Worm (Caenorhabditis elegans) whole organism, mixed stage, embryonic: Measurements from ENCODE around the gene Y75B12B.13.

Experiments
- M03D4.4 ChIP-seq: sonication (generic microtip); optimal IDR thresholded peaks from 2 replicates; lab custom pipeline; 2017; ENCODE audit warnings: mild to moderate bottlenecking, missing genetic modification characterization, missing compliant biosample characterization
- bed-3 ChIP-seq: fragments of 200-800 bp; sonication (Bioruptor generic); optimal IDR thresholded peaks from 3 replicates; lab custom pipeline; 2018; ENCODE audit warnings: mild to moderate bottlenecking, missing genetic modification characterization, moderate library complexity, missing compliant biosample characterization
- blmp-1 ChIP-seq: fragments of 150-350 bp; optimal IDR thresholded peaks from 2 replicates; lab custom pipeline; 2014; ENCODE audit warnings: missing biosample characterization, missing genetic modification characterization
- ceh-39 ChIP-seq: fragments of 150-350 bp; optimal IDR thresholded peaks from 2 replicates; lab custom pipeline; 2014; ENCODE audit warnings: missing biosample characterization, missing genetic modification characterization
- ceh-43 ChIP-seq: fragments of 200-800 bp; sonication (Bioruptor generic); optimal IDR thresholded peaks from 2 replicates; lab custom pipeline; 2018; ENCODE audit warnings: mild to moderate bottlenecking, missing genetic modification characterization, moderate library complexity, missing compliant biosample characterization
- ceh-83 ChIP-seq: fragments of 200-800 bp; sonication (Bioruptor generic); optimal IDR thresholded peaks from 2 replicates; lab custom pipeline; 2018; ENCODE audit warnings: mild to moderate bottlenecking, missing genetic modification characterization, missing compliant biosample characterization
- ces-1 ChIP-seq: fragments of 150-350 bp; optimal IDR thresholded peaks from 2 replicates; lab custom pipeline; 2014; ENCODE audit warnings: missing biosample characterization, missing genetic modification reagents, missing genetic modification characterization
- cnd-1 ChIP-seq: fragments of 200-800 bp; sonication (Bioruptor generic); optimal IDR thresholded peaks from 2 replicates; lab custom pipeline; 2018; ENCODE audit warnings: mild to moderate bottlenecking, missing genetic modification characterization, missing compliant biosample characterization
- drap-1 ChIP-seq: fragments of 200-800 bp; sonication (Bioruptor generic); optimal IDR thresholded peaks from 3 replicates; lab custom pipeline; 2018; ENCODE audit warnings: mild to moderate bottlenecking, missing genetic modification characterization, missing compliant biosample characterization
- elt-1 ChIP-seq: sonication (generic microtip); optimal IDR thresholded peaks from 2 replicates; lab custom pipeline; 2017; ENCODE audit warnings: missing genetic modification characterization, mild to moderate bottlenecking, missing compliant biosample characterization, antibody characterized with exemption, moderate library complexity, borderline replicate concordance; ENCODE audit not compliant: insufficient read depth
- elt-3 ChIP-seq: fragments of 150-350 bp; optimal IDR thresholded peaks from 2 replicates; lab custom pipeline; 2014; ENCODE audit warnings: missing biosample characterization, missing genetic modification characterization
- flh-1 ChIP-seq: fragments of 200-800 bp; sonication (Bioruptor generic); optimal IDR thresholded peaks from 2 replicates; lab custom pipeline; 2018; ENCODE audit warnings: mild to moderate bottlenecking, missing genetic modification characterization, moderate library complexity, missing compliant biosample characterization
- ham-2 ChIP-seq: fragments of 200-800 bp; sonication (Bioruptor generic); optimal IDR thresholded peaks from 2 replicates; lab custom pipeline; 2018; ENCODE audit warnings: mild to moderate bottlenecking, missing genetic modification characterization, missing compliant biosample characterization
- hlh-1 ChIP-seq: fragments of 150-350 bp; optimal IDR thresholded peaks from 2 replicates; lab custom pipeline; 2014; ENCODE audit warnings: missing biosample characterization, missing genetic modification reagents, missing genetic modification characterization
- lin-13 ChIP-seq: fragments of 150-350 bp; optimal IDR thresholded peaks from 2 replicates; lab custom pipeline; 2014; ENCODE audit warnings: missing biosample characterization, missing genetic modification characterization
- lin-32 ChIP-seq: fragments of 200-800 bp; sonication (Bioruptor generic); optimal IDR thresholded peaks from 2 replicates; lab custom pipeline; 2018; ENCODE audit warnings: mild to moderate bottlenecking, missing genetic modification characterization, missing compliant biosample characterization
- lsy-2 ChIP-seq: fragments of 150-350 bp; optimal IDR thresholded peaks from 2 replicates; lab custom pipeline; 2014; ENCODE audit warnings: missing biosample characterization, missing genetic modification characterization
- mab-5 ChIP-seq: fragments of 150-350 bp; optimal IDR thresholded peaks from 2 replicates; lab custom pipeline; 2014; ENCODE audit warnings: missing biosample characterization, missing genetic modification characterization
- mep-1 ChIP-seq: fragments of 150-350 bp; optimal IDR thresholded peaks from 2 replicates; lab custom pipeline; 2017; ENCODE audit warnings: missing biosample characterization, missing genetic modification reagents, missing genetic modification characterization, inconsistent platforms
- mls-2 ChIP-seq: sonication (generic microtip); optimal IDR thresholded peaks from 2 replicates; lab custom pipeline; 2016; ENCODE audit warnings: mild to moderate bottlenecking, missing genetic modification characterization, moderate library complexity, missing compliant biosample characterization
- nhr-2 ChIP-seq: fragments of 150-350 bp; optimal IDR thresholded peaks from 2 replicates; lab custom pipeline; 2014; ENCODE audit warnings: missing biosample characterization, missing genetic modification characterization
- nhr-237 ChIP-seq: fragments of 150-350 bp; optimal IDR thresholded peaks from 2 replicates; lab custom pipeline; 2014; ENCODE audit warnings: missing biosample characterization, missing genetic modification characterization
- nhr-28 ChIP-seq: fragments of 150-350 bp; optimal IDR thresholded peaks from 2 replicates; lab custom pipeline; 2014; ENCODE audit warnings: missing biosample characterization, missing genetic modification characterization
- pha-4 ChIP-seq: fragments of 150-350 bp; optimal IDR thresholded peaks from 2 replicates; lab custom pipeline; 2018; ENCODE audit warnings: missing biosample characterization, missing genetic modification reagents, missing genetic modification characterization
- sem-2 ChIP-seq: fragments of 200-800 bp; sonication (Bioruptor generic); optimal IDR thresholded peaks from 2 replicates; lab custom pipeline; 2018; ENCODE audit warnings: mild to moderate bottlenecking, missing genetic modification characterization, missing compliant biosample characterization
- snpc-4 ChIP-seq: fragments of 150-350 bp; optimal IDR thresholded peaks from 2 replicates; lab custom pipeline; 2014; ENCODE audit warnings: missing biosample characterization, missing genetic modification characterization
- sptf-1 ChIP-seq: sonication (generic microtip); optimal IDR thresholded peaks from 2 replicates; lab custom pipeline; 2017; ENCODE audit warnings: mild to moderate bottlenecking, missing genetic modification characterization, moderate library complexity, missing compliant biosample characterization
- tbx-8 ChIP-seq: fragments of 200-800 bp; sonication (Bioruptor generic); optimal IDR thresholded peaks from 2 replicates; lab custom pipeline; 2018; ENCODE audit warnings: mild to moderate bottlenecking, missing genetic modification characterization, moderate library complexity, missing compliant biosample characterization
- unc-120 ChIP-seq: sonication (generic microtip); optimal IDR thresholded peaks from 2 replicates; lab custom pipeline; 2017; ENCODE audit warnings: missing genetic modification characterization, missing compliant biosample characterization; ENCODE audit not compliant: poor library complexity, severe bottlenecking
- unc-39 ChIP-seq: fragments of 150-350 bp; optimal IDR thresholded peaks from 2 replicates; lab custom pipeline; 2014; ENCODE audit warnings: missing biosample characterization, missing genetic modification characterization
- unc-62 ChIP-seq: fragments of 150-350 bp; optimal IDR thresholded peaks from 2 replicates; lab custom pipeline; 2014; ENCODE audit warnings: missing biosample characterization, missing genetic modification reagents, missing genetic modification characterization
- zip-8 ChIP-seq: fragments of 150-350 bp; optimal IDR thresholded peaks from 2 replicates; lab custom pipeline; 2014; ENCODE audit warnings: missing biosample characterization, missing genetic modification characterization
- ztf-11 ChIP-seq: fragments of 150-350 bp; optimal IDR thresholded peaks from 2 replicates; lab custom pipeline; 2014; ENCODE audit warnings: missing biosample characterization, missing genetic modification characterization

The Y75B12B.13 gene

ce11 chrV:15156504-15156903 is 37.3 kb downstream of the Y75B12B.13 start:
- no peak for TF ChIP-seq pha-4 (tag; lab: Kevin White, UChicago)
- no peak for TF ChIP-seq bed-3
- TF ChIP-seq sptf-1, result no peak
- no peak for TF ChIP-seq tbx-8
- TF ChIP-seq elt-1 (tag; lab: Kevin White, UChicago), result no peak
- no peak for TF ChIP-seq hlh-1 (tag; lab: Kevin White, UChicago)
- TF ChIP-seq ceh-43, result no peak
- TF ChIP-seq lin-13 (tag; lab: Kevin White, UChicago), result no peak
- TF ChIP-seq mls-2 (tag; lab: Kevin White, UChicago), result no peak
- no peak for TF ChIP-seq ceh-39 (tag; lab: Kevin White, UChicago)
- TF ChIP-seq cnd-1 (tag; lab: Kevin White, UChicago), result no peak
- no peak for TF ChIP-seq ztf-11 (tag; lab: Kevin White, UChicago)
- TF ChIP-seq elt-3 (tag; lab: Kevin White, UChicago), result no peak

ce11 chrV:15153277-15153676 is 40.5 kb downstream of the Y75B12B.13 start, which contains the start of gene srh-55:
TSS of gene srh-55 (plus strand) at chrV:15153577.
- TF ChIP-seq pha-4 (tag; lab: Kevin White, UChicago) (no peak), ztf-11 (tag; lab: Kevin White, UChicago) (no peak), elt-3 (tag; lab: Kevin White, UChicago) (no peak), zip-8 (tag; lab: Kevin White, UChicago) (no peak), elt-1 (tag; lab: Kevin White, UChicago) (no peak), M03D4.4 (no peak), sem-2 (no peak), unc-39 (tag; lab: Kevin White, UChicago) (no peak), sptf-1 (no peak), ceh-39 (tag; lab: Kevin White, UChicago) (no peak), mls-2 (tag; lab: Kevin White, UChicago) (no peak), drap-1 (GFP tag; lab: Kevin White, UChicago) (no peak), cnd-1 (tag; lab: Kevin White, UChicago) (no peak), tbx-8 (no peak), ceh-83 (GFP tag; lab: Kevin White, UChicago) (no peak), mep-1 (tag; lab: Kevin White, UChicago) (no peak), nhr-237 (tag; lab: Kevin White, UChicago) (no peak)

- TF ChIP-seq mep-1 (tag; lab: Kevin White, UChicago) (no peak), mab-5 (tag; lab: Kevin White, UChicago) (no peak), ces-1 (GFP tag; lab: Kevin White, UChicago) (no peak), sem-2 (no peak), ham-2 (GFP tag; lab: Kevin White, UChicago) (no peak), cnd-1 (tag; lab: Kevin White, UChicago) (no peak), unc-62 (GFP tag; lab: Kevin White, UChicago) (no peak), ceh-83 (GFP tag; lab: Kevin White, UChicago) (no peak), flh-1 (GFP tag; lab: Kevin White, UChicago) (no peak), hlh-1 (tag; lab: Kevin White, UChicago) (no peak), nhr-28 (tag; lab: Kevin White, UChicago) (no peak), pha-4 (tag; lab: Kevin White, UChicago) (no peak), lin-13 (tag; lab: Kevin White, UChicago) (no peak), nhr-2 (tag; lab: Kevin White, UChicago) (no peak)
Observed at ce11 chrV:15152010-15152409, 41.8 kb downstream of the Y75B12B.13 start.

ce11 chrV:15150661-15151060 is 43.1 kb downstream of the Y75B12B.13 start, which contains the start of gene T09F5.2:
TSS of gene T09F5.2 (plus strand) at chrV:15150961.
- TF ChIP-seq blmp-1, result no peak
- TF ChIP-seq pha-4 (tag; lab: Kevin White, UChicago), result no peak
- no peak for TF ChIP-seq mls-2 (tag; lab: Kevin White, UChicago)
- no peak for TF ChIP-seq mep-1 (tag; lab: Kevin White, UChicago)
- no peak for TF ChIP-seq elt-1 (tag; lab: Kevin White, UChicago)
- no peak for TF ChIP-seq snpc-4 (tag; lab: Kevin White, UChicago)
- TF ChIP-seq ceh-39 (tag; lab: Kevin White, UChicago), result no peak
- TF ChIP-seq lsy-2, result no peak
- TF ChIP-seq zip-8 (tag; lab: Kevin White, UChicago), result no peak
- TF ChIP-seq bed-3, result no peak
- TF ChIP-seq unc-62 (GFP tag; lab: Kevin White, UChicago), result no peak
- no peak for TF ChIP-seq tbx-8
- TF ChIP-seq elt-3 (tag; lab: Kevin White, UChicago), result no peak
- no peak for TF ChIP-seq drap-1 (GFP tag; lab: Kevin White, UChicago)
- no peak for TF ChIP-seq unc-120 (tag; lab: Kevin White, UChicago)
- TF ChIP-seq ceh-43, result no peak
- no peak for TF ChIP-seq lin-32
- TF ChIP-seq nhr-28 (tag; lab: Kevin White, UChicago), result no peak
